Fruit fly (Drosophila melanogaster): ENCODE measurements around the gene Tgi.

Tgi gene

DNA sequence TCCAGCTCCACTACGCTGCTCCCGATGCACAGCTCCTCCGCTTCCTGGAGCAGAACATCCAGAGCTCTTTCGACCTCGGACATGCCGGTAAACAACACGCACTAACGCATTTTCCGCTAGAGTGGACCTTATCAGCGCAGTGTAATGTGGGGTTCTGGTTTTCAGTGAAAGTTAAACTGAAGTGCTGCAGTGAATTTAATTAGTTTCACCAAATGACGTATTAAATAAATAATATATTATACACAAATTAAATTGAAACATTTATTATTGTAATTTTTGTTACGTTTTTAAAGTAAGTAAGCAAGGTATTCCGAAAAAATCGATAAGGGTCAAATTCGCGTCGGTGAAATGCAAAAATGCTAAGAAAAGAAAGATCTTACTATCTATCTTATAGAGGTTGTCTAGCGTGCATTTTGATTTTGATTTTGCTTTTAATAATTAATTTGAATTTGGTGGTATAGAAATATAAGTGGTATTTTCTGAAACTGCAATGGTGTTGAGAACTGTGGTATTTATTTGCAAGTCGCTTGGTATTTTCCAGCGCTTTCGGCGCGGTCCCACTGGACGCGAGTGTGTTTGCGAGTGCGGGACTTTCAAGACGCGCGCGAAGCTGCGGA is 36.3 kb upstream of the Tgi start, which contains the start of the genes JMJD7 and CG10738 (continued):
- peak; percentile 87 for TF ChIP-seq lab (GFP tag; optimal IDR thresholded peaks at IDR 0.05)
- TF ChIP-seq cwo (GFP tag; optimal IDR thresholded peaks at IDR 0.05), result peak; percentile 21
- peak; percentile 85 for TF ChIP-seq MBD-R2 (GFP tag; IDR thresholded peaks at IDR 0.05)
- TF ChIP-seq CG11696 (GFP tag; IDR thresholded peaks at IDR 0.05), result peak; percentile 52; the same call in 1 of the 2 replicates
- TF ChIP-seq CG8924 (tag; optimal IDR thresholded peaks at IDR 0.05), result peak; percentile 54
- TF ChIP-seq CG4404 (GFP tag; IDR thresholded peaks at IDR 0.05), result no peak
- no peak for TF ChIP-seq hb (GFP tag; IDR thresholded peaks at IDR 0.05; ENCODE audit: partially characterized antibody)
- no peak for TF ChIP-seq Hand (GFP tag; optimal IDR thresholded peaks at IDR 0.05)
- TF ChIP-seq CG4854 (GFP tag; optimal IDR thresholded peaks at IDR 0.05), result peak; percentile 29
- peak; percentile 83 for TF ChIP-seq NFAT (GFP tag; IDR thresholded peaks at IDR 0.05)
- no peak for TF ChIP-seq sd (tag; optimal IDR thresholded peaks at IDR 0.05)
- no peak for TF ChIP-seq HLH54F (GFP tag; optimal IDR thresholded peaks at IDR 0.05)
- TF ChIP-seq Meics (GFP tag; optimal IDR thresholded peaks at IDR 0.05), result peak; percentile 72
- no peak for TF ChIP-seq gcm2 (GFP tag; optimal IDR thresholded peaks at IDR 0.05)
- TF ChIP-seq NfI (GFP tag; optimal IDR thresholded peaks at IDR 0.05), result peak; percentile 37
- TF ChIP-seq HHEX (GFP tag; optimal IDR thresholded peaks at IDR 0.05), result peak; percentile 23
- TF ChIP-seq fd64A (GFP tag; optimal IDR thresholded peaks at IDR 0.05), result no peak
- no peak for TF ChIP-seq Ssrp (tag; optimal IDR thresholded peaks at IDR 0.05)
- TF ChIP-seq Side (GFP tag; optimal IDR thresholded peaks at IDR 0.05), result no peak
- no peak for TF ChIP-seq NK7.1 (GFP tag; optimal IDR thresholded peaks at IDR 0.05)
- no peak for TF ChIP-seq CG15011 (GFP tag; optimal IDR thresholded peaks at IDR 0.05)
- no peak for TF ChIP-seq CG12744 (GFP tag; optimal IDR thresholded peaks at IDR 0.05)
- no peak for TF ChIP-seq Lpt (GFP tag; optimal IDR thresholded peaks at IDR 0.05)
- TF ChIP-seq chif (GFP tag; optimal IDR thresholded peaks at IDR 0.05), result no peak
- no peak for TF ChIP-seq Elba2 (GFP tag; optimal IDR thresholded peaks at IDR 0.05)
- TF ChIP-seq CG12219 (GFP tag; optimal IDR thresholded peaks at IDR 0.05), result no peak
- no peak for TF ChIP-seq C15 (GFP tag; IDR thresholded peaks at IDR 0.05)
- TF ChIP-seq CG7745 (tag; optimal IDR thresholded peaks at IDR 0.05), result no peak
- peak; percentile 76; the same call in 2 of the 3 replicates for TF ChIP-seq Dbx (GFP tag; IDR thresholded peaks at IDR 0.05)
- TF ChIP-seq emc (GFP tag; optimal IDR thresholded peaks at IDR 0.05), result no peak
- TF ChIP-seq run (tag; optimal IDR thresholded peaks at IDR 0.05), result no peak
- peak; percentile 60; the same call in 2 of the 3 replicates for TF ChIP-seq H15 (GFP tag; IDR thresholded peaks at IDR 0.05)
- TF ChIP-seq CG14860 (GFP tag; IDR thresholded peaks at IDR 0.05; ENCODE audit: partially characterized antibody), result no peak
- peak; percentile 69; the same call in 1 of the 3 replicates for TF ChIP-seq otp (GFP tag; IDR thresholded peaks at IDR 0.05)
- peak; percentile 63 for TF ChIP-seq D19A (tag; optimal IDR thresholded peaks at IDR 0.05)
- TF ChIP-seq jumu (GFP tag; optimal IDR thresholded peaks at IDR 0.05), result peak; percentile 12
- TF ChIP-seq lov (optimal IDR thresholded peaks at IDR 0.05), result no peak
- TF ChIP-seq lov (GFP tag; IDR thresholded peaks at IDR 0.05), result peak; percentile 30; the same call in 1 of the 3 replicates
- TF ChIP-seq CTCF (GFP tag; optimal IDR thresholded peaks at IDR 0.05), result peak; percentile 27
- TF ChIP-seq CG2129 (GFP tag; IDR thresholded peaks at IDR 0.05; ENCODE audit: partially characterized antibody), result no peak
- no peak for TF ChIP-seq corto (GFP tag; optimal IDR thresholded peaks at IDR 0.05)
- no peak for TF ChIP-seq Jarid2 (GFP tag; optimal IDR thresholded peaks at IDR 0.05)
- TF ChIP-seq CG13287 (GFP tag; IDR thresholded peaks at IDR 0.05; ENCODE audit: partially characterized antibody), result no peak
- no peak for TF ChIP-seq wek (GFP tag; optimal IDR thresholded peaks at IDR 0.05)
- TF ChIP-seq CG10543 (GFP tag; optimal IDR thresholded peaks at IDR 0.05), result peak; percentile 87
- no peak for TF ChIP-seq grn (GFP tag; optimal IDR thresholded peaks at IDR 0.05)
- no peak for TF ChIP-seq jing (GFP tag; optimal IDR thresholded peaks at IDR 0.05)
- TF ChIP-seq CG34376 (GFP tag; optimal IDR thresholded peaks at IDR 0.05), result peak; percentile 33
- TF ChIP-seq CG3995 (GFP tag; optimal IDR thresholded peaks at IDR 0.05), result no peak
- TF ChIP-seq HLH3B (GFP tag; IDR thresholded peaks at IDR 0.05), result peak; percentile 68
- peak; percentile 76 for TF ChIP-seq CG9797 (GFP tag; optimal IDR thresholded peaks at IDR 0.05)
